Worm (Caenorhabditis elegans) whole organism, young adult: ENCODE measurements around the gene gpa-4.

Experiments
- B0336.3 ChIP-seq: fragments of 200-800 bp; sonication (Bioruptor generic); IDR thresholded peaks from 2 replicates; pipeline ENCODE4 v1.3.6; 2022; ENCODE audit warnings: missing genetic modification characterization, missing compliant biosample characterization
- F37B4.10 ChIP-seq: fragments of 200-800 bp; sonication (Bioruptor generic); IDR thresholded peaks from 2 replicates; pipeline ENCODE4 v1.3.6; 2022; ENCODE audit warnings: missing genetic modification characterization, missing compliant biosample characterization
- hmg-20 ChIP-seq: fragments of 200-800 bp; sonication (Bioruptor generic); IDR thresholded peaks from 2 replicates; pipeline ENCODE4 v1.3.6; 2022; ENCODE audit warnings: missing genetic modification reagents, missing genetic modification characterization, missing compliant biosample characterization
- sea-2 ChIP-seq: fragments of 200-800 bp; sonication (Bioruptor generic); IDR thresholded peaks from 2 replicates; pipeline ENCODE4 v1.3.6; 2022; ENCODE audit warnings: missing genetic modification characterization, missing compliant biosample characterization

DNA sequence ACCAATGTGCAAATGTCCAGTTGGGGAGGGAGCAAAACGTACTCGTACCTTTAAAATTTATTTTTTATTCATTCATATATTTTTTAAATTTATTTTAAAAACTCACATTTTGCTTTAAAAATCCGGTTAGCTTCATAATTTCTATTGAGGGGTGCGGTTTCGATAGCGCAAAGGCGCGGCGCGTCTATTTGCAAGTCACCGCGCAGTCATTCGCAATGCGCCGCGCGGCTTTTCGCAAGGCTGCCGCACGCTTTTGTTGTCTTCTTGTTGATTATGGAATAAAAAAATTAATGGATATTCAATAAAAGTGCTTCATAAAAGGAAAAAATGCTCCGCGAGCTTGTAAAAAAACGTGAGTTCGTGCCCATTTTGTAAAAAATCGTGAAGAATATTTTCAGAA is 11.2 kb upstream of the gpa-4 start, which contains the start of the genes ears-2 and uncp-18:
- TF ChIP-seq F37B4.10 (GFP tag; lab: Robert Waterston, UW): no peak
- no peak for TF ChIP-seq sea-2 (GFP tag; lab: Robert Waterston, UW)
- peak; percentile 49; the same call in 1 of the 2 replicates for TF ChIP-seq hmg-20
- peak; percentile 93 for TF ChIP-seq B0336.3
